Fruit fly (Drosophila melanogaster): ENCODE results near the gene mus81.

mus81 gene

DNA sequence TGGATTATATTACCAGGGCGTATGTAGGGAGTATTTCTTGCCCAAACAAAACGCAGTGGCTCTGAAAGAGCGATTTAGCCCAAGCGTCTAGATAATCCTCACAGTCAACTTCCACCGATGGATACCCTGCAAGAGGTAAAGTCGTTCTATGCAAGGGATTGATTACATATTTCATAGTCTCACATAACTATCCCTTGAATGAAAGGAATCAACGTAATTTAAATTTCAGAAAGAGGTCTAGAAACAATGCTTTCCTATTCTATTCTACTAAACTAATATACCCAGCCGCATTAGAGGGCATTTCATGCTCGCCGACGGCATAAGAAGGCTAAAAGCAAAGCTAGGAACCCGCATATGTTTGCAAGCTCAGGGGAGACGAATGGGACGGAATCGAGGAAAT lies 25.9 kb downstream of the mus81 start:
- no peak for TF ChIP-seq EcR (GFP tag; optimal IDR thresholded peaks at IDR 0.05)
- TF ChIP-seq CG8478 (optimal IDR thresholded peaks at IDR 0.05), result no peak
- no peak for TF ChIP-seq Dll (optimal IDR thresholded peaks at IDR 0.05)
- no peak for TF ChIP-seq psq (optimal IDR thresholded peaks at IDR 0.05)

DNA sequence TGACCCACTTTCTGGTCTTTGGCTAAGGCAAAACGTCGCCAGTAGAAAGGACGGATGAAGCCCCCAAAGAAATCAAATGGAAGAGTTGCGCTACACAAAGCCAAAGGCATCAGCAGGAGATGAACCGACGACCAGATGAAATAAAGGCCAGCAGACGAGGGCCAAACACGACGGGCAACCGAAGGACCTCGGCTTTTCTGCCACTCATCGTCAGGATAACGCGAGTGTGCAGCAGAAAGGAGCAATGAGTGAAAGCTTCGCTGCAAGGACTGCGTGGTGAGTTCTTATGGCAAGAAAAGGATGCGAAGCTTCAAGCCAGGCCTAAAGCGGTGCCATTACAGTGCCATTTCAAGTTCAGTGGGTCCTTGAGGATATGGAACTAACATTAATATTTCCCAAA lies 45.0 kb downstream of the mus81 start:
- TF ChIP-seq CG8478 (optimal IDR thresholded peaks at IDR 0.05) (no peak), psq (optimal IDR thresholded peaks at IDR 0.05) (no peak), pan (optimal IDR thresholded peaks at IDR 0.05) (no peak), Dll (optimal IDR thresholded peaks at IDR 0.05) (no peak), EcR (GFP tag; optimal IDR thresholded peaks at IDR 0.05) (no peak), usp (GFP tag; optimal IDR thresholded peaks at IDR 0.05) (no peak)

DNA sequence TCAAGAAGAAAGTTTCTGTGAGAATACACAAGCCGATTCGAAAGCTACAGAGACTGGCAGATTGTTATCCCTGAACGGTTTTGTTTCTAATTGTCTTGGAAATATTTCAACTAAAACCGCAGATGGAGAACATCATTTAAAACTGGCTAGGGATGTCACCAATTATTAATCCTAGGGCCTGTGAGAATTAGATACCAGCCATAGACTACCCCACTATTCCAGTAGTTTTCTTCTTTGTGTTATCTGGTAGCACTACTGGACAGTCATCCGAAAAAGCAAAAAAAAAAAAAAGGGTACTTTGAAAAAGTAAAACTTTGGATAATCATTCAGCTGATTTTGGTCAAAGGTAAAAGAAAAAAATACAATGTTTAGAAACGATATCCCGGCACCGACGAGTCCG lies 49.3 kb downstream of the mus81 start, which contains the start of gene CG18823:
Gene CG18823 (plus strand): TSS at position 301 of the 400 bp plus-strand sequence.
- TF ChIP-seq CG8478 (optimal IDR thresholded peaks at IDR 0.05), result no peak
- no peak for TF ChIP-seq psq (optimal IDR thresholded peaks at IDR 0.05)
- no peak for TF ChIP-seq Dll (optimal IDR thresholded peaks at IDR 0.05)
- no peak for TF ChIP-seq pan (optimal IDR thresholded peaks at IDR 0.05)
- no peak for TF ChIP-seq EcR (GFP tag; optimal IDR thresholded peaks at IDR 0.05)
- TF ChIP-seq usp (GFP tag; optimal IDR thresholded peaks at IDR 0.05), result no peak
